Fruit fly (Drosophila melanogaster): ENCODE results near the gene Csk.

dm6 chr3R:11657786-11658193 lies 7.3 kb upstream of the Csk start:
- TF ChIP-seq Pif1A (GFP tag; optimal IDR thresholded peaks at IDR 0.05) (peak; percentile 83), CG13204 (GFP tag; optimal IDR thresholded peaks at IDR 0.05) (peak; percentile 74), EcR (GFP tag; optimal IDR thresholded peaks at IDR 0.05) (peak; percentile 81), Ets98B (GFP tag; IDR thresholded peaks at IDR 0.05) (peak; percentile 74)
